Worm (Caenorhabditis elegans): ENCODE measurements around the gene srr-7.
A peak's percentile ranks its signal among the peaks of the same experiment; 100 is the strongest.

- no peak for TF ChIP-seq mdl-1 (tag; optimal IDR thresholded peaks at IDR 0.05)
- no peak for TF ChIP-seq egl-27 (tag; optimal IDR thresholded peaks at IDR 0.05)
- TF ChIP-seq ceh-82 (tag; optimal IDR thresholded peaks at IDR 0.05): no peak
- TF ChIP-seq nhr-11 (tag; optimal IDR thresholded peaks at IDR 0.05): no peak
- TF ChIP-seq dmd-8 (GFP tag; IDR thresholded peaks at IDR 0.05): no peak
- TF ChIP-seq nhr-77 (tag; optimal IDR thresholded peaks at IDR 0.05): peak; percentile 55
- no peak for TF ChIP-seq daf-8 (GFP tag; IDR thresholded peaks at IDR 0.05)
- no peak for TF ChIP-seq fos-1 (tag; optimal IDR thresholded peaks at IDR 0.05)
- no peak for TF ChIP-seq pha-4 (GFP tag; IDR thresholded peaks at IDR 0.05)
- no peak for TF ChIP-seq pha-4 (tag; optimal IDR thresholded peaks at IDR 0.05)
- TF ChIP-seq nhr-28 (tag; optimal IDR thresholded peaks at IDR 0.05): peak; percentile 34
Measured at ce11 chrV:15139811-15140210, 11.8 kb downstream of the srr-7 start.

Measured in whole organism, L4 larva.